Worm (Caenorhabditis elegans) whole organism, mixed stage, embryonic: ENCODE results near the gene F54C9.11.

Experiments used
- blmp-1 ChIP-seq: fragments of 150-350 bp; optimal IDR thresholded peaks from 2 replicates; lab custom pipeline; 2014; ENCODE audit warnings: missing biosample characterization, missing genetic modification characterization
- ces-1 ChIP-seq: fragments of 150-350 bp; optimal IDR thresholded peaks from 2 replicates; lab custom pipeline; 2014; ENCODE audit warnings: missing biosample characterization, missing genetic modification reagents, missing genetic modification characterization
- elt-1 ChIP-seq: sonication (generic microtip); optimal IDR thresholded peaks from 2 replicates; lab custom pipeline; 2017; ENCODE audit warnings: missing genetic modification characterization, mild to moderate bottlenecking, missing compliant biosample characterization, antibody characterized with exemption, moderate library complexity, borderline replicate concordance; ENCODE audit not compliant: insufficient read depth
- lsy-2 ChIP-seq: fragments of 150-350 bp; optimal IDR thresholded peaks from 2 replicates; lab custom pipeline; 2014; ENCODE audit warnings: missing biosample characterization, missing genetic modification characterization
- nhr-237 ChIP-seq: fragments of 150-350 bp; optimal IDR thresholded peaks from 2 replicates; lab custom pipeline; 2014; ENCODE audit warnings: missing biosample characterization, missing genetic modification characterization
- sem-2 ChIP-seq: fragments of 200-800 bp; sonication (Bioruptor generic); optimal IDR thresholded peaks from 2 replicates; lab custom pipeline; 2018; ENCODE audit warnings: mild to moderate bottlenecking, missing genetic modification characterization, missing compliant biosample characterization
- snpc-4 ChIP-seq: fragments of 150-350 bp; optimal IDR thresholded peaks from 2 replicates; lab custom pipeline; 2014; ENCODE audit warnings: missing biosample characterization, missing genetic modification characterization
- unc-39 ChIP-seq: fragments of 150-350 bp; optimal IDR thresholded peaks from 2 replicates; lab custom pipeline; 2014; ENCODE audit warnings: missing biosample characterization, missing genetic modification characterization
- unc-62 ChIP-seq: fragments of 150-350 bp; optimal IDR thresholded peaks from 2 replicates; lab custom pipeline; 2014; ENCODE audit warnings: missing biosample characterization, missing genetic modification reagents, missing genetic modification characterization

DNA sequence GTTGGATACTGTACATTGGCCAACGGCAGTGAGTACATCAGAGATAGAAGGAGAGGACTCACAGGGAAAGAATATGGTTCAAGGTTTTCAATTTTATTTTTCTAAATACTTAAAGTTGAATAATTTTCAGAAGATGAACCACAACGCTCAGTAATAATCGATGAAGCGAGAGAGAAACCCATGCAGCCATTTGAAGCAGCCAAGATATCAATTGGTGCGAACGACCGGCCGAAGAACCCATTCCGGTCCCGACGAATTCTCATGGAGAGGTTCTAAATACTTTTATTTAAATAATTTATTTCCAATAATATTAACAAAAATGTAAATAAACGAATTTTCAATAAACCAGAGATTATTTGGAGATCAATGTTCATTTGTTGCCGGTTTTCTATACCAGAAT, 15.3 kb upstream of the F54C9.11 start, which contains the start of gene pigg-1:
- TF ChIP-seq sem-2 (GFP tag; lab: Kevin White, UChicago) (no peak), snpc-4 (tag; lab: Kevin White, UChicago) (no peak), unc-62 (no peak), ces-1 (GFP tag; lab: Kevin White, UChicago) (no peak), blmp-1 (no peak), unc-39 (tag; lab: Kevin White, UChicago) (no peak), lsy-2 (tag; lab: Kevin White, UChicago) (no peak), nhr-237 (tag; lab: Kevin White, UChicago) (no peak), elt-1 (tag; lab: Kevin White, UChicago) (no peak)
